Worm (Caenorhabditis elegans) whole organism, mixed stage, embryonic: ENCODE measurements around the gene srlf-3.
A peak's percentile ranks its signal among the peaks of the same experiment; 100 is the strongest.

Source experiments
- M03D4.4 ChIP-seq: sonication (generic microtip); optimal IDR thresholded peaks from 2 replicates; lab custom pipeline; 2017; ENCODE audit warnings: mild to moderate bottlenecking, missing genetic modification characterization, missing compliant biosample characterization
- bed-3 ChIP-seq: fragments of 200-800 bp; sonication (Bioruptor generic); optimal IDR thresholded peaks from 3 replicates; lab custom pipeline; 2018; ENCODE audit warnings: mild to moderate bottlenecking, missing genetic modification characterization, moderate library complexity, missing compliant biosample characterization
- blmp-1 ChIP-seq: fragments of 150-350 bp; optimal IDR thresholded peaks from 2 replicates; lab custom pipeline; 2014; ENCODE audit warnings: missing biosample characterization, missing genetic modification characterization
- ceh-39 ChIP-seq: fragments of 150-350 bp; optimal IDR thresholded peaks from 2 replicates; lab custom pipeline; 2014; ENCODE audit warnings: missing biosample characterization, missing genetic modification characterization
- ceh-83 ChIP-seq: fragments of 200-800 bp; sonication (Bioruptor generic); optimal IDR thresholded peaks from 2 replicates; lab custom pipeline; 2018; ENCODE audit warnings: mild to moderate bottlenecking, missing genetic modification characterization, missing compliant biosample characterization
- cnd-1 ChIP-seq: fragments of 200-800 bp; sonication (Bioruptor generic); optimal IDR thresholded peaks from 2 replicates; lab custom pipeline; 2018; ENCODE audit warnings: mild to moderate bottlenecking, missing genetic modification characterization, missing compliant biosample characterization
- elt-1 ChIP-seq: sonication (generic microtip); optimal IDR thresholded peaks from 2 replicates; lab custom pipeline; 2017; ENCODE audit warnings: missing genetic modification characterization, mild to moderate bottlenecking, missing compliant biosample characterization, antibody characterized with exemption, moderate library complexity, borderline replicate concordance; ENCODE audit not compliant: insufficient read depth
- elt-3 ChIP-seq: fragments of 150-350 bp; optimal IDR thresholded peaks from 2 replicates; lab custom pipeline; 2014; ENCODE audit warnings: missing biosample characterization, missing genetic modification characterization
- flh-1 ChIP-seq: fragments of 200-800 bp; sonication (Bioruptor generic); optimal IDR thresholded peaks from 2 replicates; lab custom pipeline; 2018; ENCODE audit warnings: mild to moderate bottlenecking, missing genetic modification characterization, moderate library complexity, missing compliant biosample characterization
- ham-2 ChIP-seq: fragments of 200-800 bp; sonication (Bioruptor generic); optimal IDR thresholded peaks from 2 replicates; lab custom pipeline; 2018; ENCODE audit warnings: mild to moderate bottlenecking, missing genetic modification characterization, missing compliant biosample characterization
- hlh-1 ChIP-seq: fragments of 150-350 bp; optimal IDR thresholded peaks from 2 replicates; lab custom pipeline; 2014; ENCODE audit warnings: missing biosample characterization, missing genetic modification reagents, missing genetic modification characterization
- lin-13 ChIP-seq: fragments of 150-350 bp; optimal IDR thresholded peaks from 2 replicates; lab custom pipeline; 2014; ENCODE audit warnings: missing biosample characterization, missing genetic modification characterization
- lin-32 ChIP-seq: fragments of 200-800 bp; sonication (Bioruptor generic); optimal IDR thresholded peaks from 2 replicates; lab custom pipeline; 2018; ENCODE audit warnings: mild to moderate bottlenecking, missing genetic modification characterization, missing compliant biosample characterization
- lsy-2 ChIP-seq: fragments of 150-350 bp; optimal IDR thresholded peaks from 2 replicates; lab custom pipeline; 2014; ENCODE audit warnings: missing biosample characterization, missing genetic modification characterization
- mab-5 ChIP-seq: fragments of 150-350 bp; optimal IDR thresholded peaks from 2 replicates; lab custom pipeline; 2014; ENCODE audit warnings: missing biosample characterization, missing genetic modification characterization
- mep-1 ChIP-seq: fragments of 150-350 bp; optimal IDR thresholded peaks from 2 replicates; lab custom pipeline; 2017; ENCODE audit warnings: missing biosample characterization, missing genetic modification reagents, missing genetic modification characterization, inconsistent platforms
- mls-2 ChIP-seq: sonication (generic microtip); optimal IDR thresholded peaks from 2 replicates; lab custom pipeline; 2016; ENCODE audit warnings: mild to moderate bottlenecking, missing genetic modification characterization, moderate library complexity, missing compliant biosample characterization
- nhr-12 ChIP-seq: fragments of 150-350 bp; optimal IDR thresholded peaks from 2 replicates; lab custom pipeline; 2014; ENCODE audit warnings: missing biosample characterization, missing genetic modification characterization
- nhr-2 ChIP-seq: fragments of 150-350 bp; optimal IDR thresholded peaks from 2 replicates; lab custom pipeline; 2014; ENCODE audit warnings: missing biosample characterization, missing genetic modification characterization
- nhr-237 ChIP-seq: fragments of 150-350 bp; optimal IDR thresholded peaks from 2 replicates; lab custom pipeline; 2014; ENCODE audit warnings: missing biosample characterization, missing genetic modification characterization
- nhr-28 ChIP-seq: fragments of 150-350 bp; optimal IDR thresholded peaks from 2 replicates; lab custom pipeline; 2014; ENCODE audit warnings: missing biosample characterization, missing genetic modification characterization
- nhr-76 ChIP-seq: sonication (generic microtip); optimal IDR thresholded peaks from 2 replicates; lab custom pipeline; 2017; ENCODE audit warnings: missing biosample characterization, missing genetic modification characterization
- pha-4 ChIP-seq: fragments of 150-350 bp; optimal IDR thresholded peaks from 2 replicates; lab custom pipeline; 2018; ENCODE audit warnings: missing biosample characterization, missing genetic modification reagents, missing genetic modification characterization
- sem-2 ChIP-seq: fragments of 200-800 bp; sonication (Bioruptor generic); optimal IDR thresholded peaks from 2 replicates; lab custom pipeline; 2018; ENCODE audit warnings: mild to moderate bottlenecking, missing genetic modification characterization, missing compliant biosample characterization
- sptf-1 ChIP-seq: sonication (generic microtip); optimal IDR thresholded peaks from 2 replicates; lab custom pipeline; 2017; ENCODE audit warnings: mild to moderate bottlenecking, missing genetic modification characterization, moderate library complexity, missing compliant biosample characterization
- tbx-8 ChIP-seq: fragments of 200-800 bp; sonication (Bioruptor generic); optimal IDR thresholded peaks from 2 replicates; lab custom pipeline; 2018; ENCODE audit warnings: mild to moderate bottlenecking, missing genetic modification characterization, moderate library complexity, missing compliant biosample characterization
- unc-120 ChIP-seq: sonication (generic microtip); optimal IDR thresholded peaks from 2 replicates; lab custom pipeline; 2017; ENCODE audit warnings: missing genetic modification characterization, missing compliant biosample characterization; ENCODE audit not compliant: poor library complexity, severe bottlenecking
- unc-39 ChIP-seq: fragments of 150-350 bp; optimal IDR thresholded peaks from 2 replicates; lab custom pipeline; 2014; ENCODE audit warnings: missing biosample characterization, missing genetic modification characterization
- unc-62 ChIP-seq: fragments of 150-350 bp; optimal IDR thresholded peaks from 2 replicates; lab custom pipeline; 2014; ENCODE audit warnings: missing biosample characterization, missing genetic modification reagents, missing genetic modification characterization
- zip-8 ChIP-seq: fragments of 150-350 bp; optimal IDR thresholded peaks from 2 replicates; lab custom pipeline; 2014; ENCODE audit warnings: missing biosample characterization, missing genetic modification characterization
- ztf-11 ChIP-seq: fragments of 150-350 bp; optimal IDR thresholded peaks from 2 replicates; lab custom pipeline; 2014; ENCODE audit warnings: missing biosample characterization, missing genetic modification characterization

The srlf-3 gene

DNA sequence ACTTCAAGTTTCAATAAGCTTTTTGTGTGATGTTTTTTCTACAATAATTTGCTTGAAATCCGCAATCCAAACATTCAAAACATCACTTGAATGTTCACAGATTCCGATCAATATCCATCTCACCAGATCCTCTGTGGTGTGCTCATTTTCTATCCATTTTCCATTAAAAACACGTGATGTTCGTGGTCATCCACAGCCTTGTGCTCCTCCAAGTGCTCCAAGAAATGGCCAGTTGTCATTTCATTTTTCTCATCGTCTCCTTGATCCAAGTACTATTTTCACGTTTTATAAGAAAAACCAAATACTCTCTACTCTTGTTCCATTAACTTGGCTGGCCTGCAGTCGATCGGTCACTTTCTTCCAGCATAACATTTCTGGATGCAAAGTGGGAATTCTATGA is 11.1 kb upstream of the srlf-3 start:
- no peak for TF ChIP-seq mab-5 (tag; lab: Kevin White, UChicago)
- no peak for TF ChIP-seq sem-2 (GFP tag; lab: Kevin White, UChicago)
- no peak for TF ChIP-seq cnd-1
- no peak for TF ChIP-seq nhr-12 (tag; lab: Kevin White, UChicago)
- no peak for TF ChIP-seq nhr-237 (tag; lab: Kevin White, UChicago)
- TF ChIP-seq hlh-1 (tag; lab: Kevin White, UChicago): peak; percentile 79

DNA sequence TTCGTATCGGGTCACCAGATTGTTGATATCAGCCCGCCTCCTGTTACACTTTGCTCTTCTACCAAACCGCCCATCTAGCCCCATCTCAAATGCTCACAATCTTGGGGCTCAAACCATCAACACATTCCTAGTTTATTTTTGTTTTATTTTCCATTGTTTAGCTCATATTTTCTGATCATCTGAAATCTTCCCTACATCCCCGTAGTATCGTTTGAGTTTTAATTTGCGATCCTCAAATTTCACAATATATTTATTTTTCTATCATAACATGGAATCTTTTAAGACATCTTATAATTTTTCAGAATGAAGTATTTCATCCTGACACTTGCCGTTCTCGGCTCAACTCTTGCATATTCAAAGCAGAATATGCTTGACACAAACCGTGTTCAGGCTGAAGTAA is 10.4 kb upstream of the srlf-3 start, which contains the start of gene spp-10:
Gene spp-10 (plus strand): TSS at position 301 of the 400 bp plus-strand sequence.
- TF ChIP-seq unc-120 (tag; lab: Kevin White, UChicago): no peak
- TF ChIP-seq unc-39 (tag; lab: Kevin White, UChicago): no peak
- TF ChIP-seq sem-2 (GFP tag; lab: Kevin White, UChicago): no peak
- no peak for TF ChIP-seq zip-8 (tag; lab: Kevin White, UChicago)
- no peak for TF ChIP-seq nhr-28 (tag; lab: Kevin White, UChicago)
- TF ChIP-seq M03D4.4: no peak
- no peak for TF ChIP-seq mab-5 (tag; lab: Kevin White, UChicago)
- no peak for TF ChIP-seq cnd-1
- no peak for TF ChIP-seq elt-1 (tag; lab: Kevin White, UChicago)
- TF ChIP-seq lin-32: no peak
- no peak for TF ChIP-seq lin-13 (tag; lab: Kevin White, UChicago)
- no peak for TF ChIP-seq nhr-2 (tag; lab: Kevin White, UChicago)
- TF ChIP-seq sptf-1 (tag; lab: Kevin White, UChicago): no peak
- TF ChIP-seq unc-62 (GFP tag; lab: Kevin White, UChicago): no peak
- TF ChIP-seq, all 35 proteins: peak for 0

DNA sequence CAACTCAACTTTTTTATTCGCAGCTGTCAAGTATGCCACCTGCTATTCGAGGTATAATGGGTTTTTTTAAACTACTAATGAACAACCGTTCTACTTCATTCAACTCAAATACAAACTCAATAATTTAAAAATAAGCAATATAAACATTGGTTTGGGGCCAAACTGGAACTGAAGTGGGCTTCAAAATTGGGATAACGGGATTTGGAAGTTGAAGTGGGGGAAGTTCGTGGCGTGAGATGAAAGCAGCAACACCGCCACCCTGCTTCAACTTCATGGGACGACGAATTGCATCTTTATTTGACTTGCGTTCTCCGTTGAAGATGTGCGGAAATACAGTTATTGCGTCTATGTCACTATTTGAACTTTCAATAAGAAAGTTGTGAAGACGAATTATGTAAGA is 8.8 kb upstream of the srlf-3 start:
- TF ChIP-seq nhr-2 (tag; lab: Kevin White, UChicago) (no peak), M03D4.4 (no peak), blmp-1 (tag; lab: Kevin White, UChicago) (no peak), unc-62 (GFP tag; lab: Kevin White, UChicago) (no peak), mep-1 (tag; lab: Kevin White, UChicago) (no peak), tbx-8 (no peak), nhr-76 (tag; lab: Kevin White, UChicago) (no peak), lsy-2 (tag; lab: Kevin White, UChicago) (no peak), lin-32 (no peak), elt-1 (tag; lab: Kevin White, UChicago) (no peak), ztf-11 (no peak), unc-120 (tag; lab: Kevin White, UChicago) (no peak), pha-4 (no peak), mls-2 (no peak), bed-3 (no peak), ceh-39 (no peak), ham-2 (GFP tag; lab: Kevin White, UChicago) (no peak)

DNA sequence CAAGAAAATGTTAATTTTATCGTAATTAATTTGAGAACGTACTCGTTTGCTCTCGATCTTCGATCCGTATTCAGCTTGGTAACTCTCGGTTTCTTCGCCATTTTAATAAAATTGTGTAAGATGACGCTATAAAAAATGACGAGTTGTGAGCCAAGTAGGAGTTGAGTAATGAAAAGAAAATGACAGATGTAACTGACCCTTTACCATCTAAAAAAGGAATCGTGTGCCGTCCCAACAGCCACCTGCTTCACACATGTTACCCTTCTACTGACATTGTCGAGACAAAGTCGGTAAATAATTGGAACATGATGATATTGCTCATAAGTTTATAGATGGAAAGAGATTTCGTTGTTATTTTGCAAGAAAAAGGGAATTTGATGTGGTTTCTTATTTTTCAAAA is 7.9 kb upstream of the srlf-3 start, which contains the start of gene hlh-12:
Gene hlh-12 (minus strand): TSS at position 101 of the 400 bp plus-strand sequence.
- TF ChIP-seq pha-4 (no peak), mls-2 (no peak), hlh-1 (tag; lab: Kevin White, UChicago) (no peak), nhr-28 (tag; lab: Kevin White, UChicago) (no peak)

DNA sequence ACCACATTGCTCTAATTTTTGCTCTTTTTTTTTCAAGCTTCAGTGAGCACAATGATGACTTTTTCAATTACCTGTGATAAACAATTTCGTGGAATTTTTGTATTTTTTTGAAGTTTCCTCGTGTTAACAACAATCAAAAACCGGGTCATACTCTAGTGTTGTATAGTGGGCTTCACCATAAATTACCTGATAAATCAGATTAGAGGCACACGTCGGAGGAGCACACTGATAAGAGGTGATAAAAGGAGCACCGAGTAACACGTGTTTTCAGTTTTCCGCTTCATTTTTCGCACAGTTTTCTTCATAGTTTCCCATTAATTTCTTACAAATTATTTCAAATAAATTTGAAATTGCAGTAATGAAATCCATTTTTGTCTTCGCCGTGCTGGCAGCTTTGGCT is 6.0 kb upstream of the srlf-3 start, which contains the start of gene spp-8:
Gene spp-8 (plus strand): TSS at position 357 of the 400 bp plus-strand sequence.
- TF ChIP-seq unc-120 (tag; lab: Kevin White, UChicago): no peak

DNA sequence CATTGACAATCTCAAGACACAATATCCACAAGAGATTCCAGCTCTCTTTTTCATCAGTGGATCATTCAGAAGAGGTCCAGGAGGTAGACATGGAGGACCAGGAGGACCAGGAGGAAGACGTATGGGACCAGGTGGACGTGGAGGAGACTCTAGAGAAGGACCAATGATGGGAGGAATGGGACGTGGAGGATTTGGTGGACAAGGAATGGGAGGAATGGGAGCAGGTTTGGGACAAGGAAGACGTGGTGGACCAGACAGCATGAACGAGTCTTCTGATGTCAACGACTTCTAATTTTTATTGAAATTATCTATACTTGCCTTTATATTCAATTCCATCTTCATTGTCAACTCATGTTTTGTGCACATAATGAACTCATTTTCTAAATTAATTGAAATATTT is 760 bp downstream of the srlf-3 start:
- no peak for TF ChIP-seq nhr-28 (tag; lab: Kevin White, UChicago)
- TF ChIP-seq sptf-1 (tag; lab: Kevin White, UChicago): no peak
- TF ChIP-seq sem-2 (GFP tag; lab: Kevin White, UChicago): no peak
- no peak for TF ChIP-seq zip-8 (tag; lab: Kevin White, UChicago)
- TF ChIP-seq pha-4: no peak
- no peak for TF ChIP-seq flh-1 (GFP tag; lab: Kevin White, UChicago)
- TF ChIP-seq mab-5 (tag; lab: Kevin White, UChicago): no peak
- TF ChIP-seq elt-3 (tag; lab: Kevin White, UChicago): no peak
- no peak for TF ChIP-seq nhr-76 (tag; lab: Kevin White, UChicago)
- no peak for TF ChIP-seq nhr-12 (tag; lab: Kevin White, UChicago)
- no peak for TF ChIP-seq nhr-2 (tag; lab: Kevin White, UChicago)
- TF ChIP-seq ceh-83 (GFP tag; lab: Kevin White, UChicago): no peak
- no peak for TF ChIP-seq ham-2 (GFP tag; lab: Kevin White, UChicago)
- TF ChIP-seq mls-2: no peak
- no peak for TF ChIP-seq bed-3
- TF ChIP-seq M03D4.4: no peak
- no peak for TF ChIP-seq mep-1 (tag; lab: Kevin White, UChicago)
- no peak for TF ChIP-seq unc-39 (tag; lab: Kevin White, UChicago)
